Worm (Caenorhabditis elegans) whole organism, L2 larva: ENCODE data around the gene twk-28.

ENCODE experiments used
- F13H6.1 ChIP-seq: sonication (generic microtip); optimal IDR thresholded peaks from 2 replicates; lab custom pipeline; 2016; ENCODE audit warnings: missing genetic modification characterization, missing compliant biosample characterization
- ZK546.5 ChIP-seq: sonication (generic microtip); optimal IDR thresholded peaks from 2 replicates; lab custom pipeline; 2017; ENCODE audit warnings: missing biosample characterization, missing genetic modification characterization
- alr-1 ChIP-seq: fragments of 150-350 bp; optimal IDR thresholded peaks from 2 replicates; lab custom pipeline; 2014; ENCODE audit warnings: missing biosample characterization, missing genetic modification characterization
- aly-2 ChIP-seq: fragments of 150-350 bp; optimal IDR thresholded peaks from 2 replicates; lab custom pipeline; 2014; ENCODE audit warnings: missing biosample characterization, missing genetic modification characterization
- ama-1 ChIP-seq: fragments of 150-350 bp; optimal IDR thresholded peaks from 2 replicates; lab custom pipeline; 2018; ENCODE audit warnings: inconsistent platforms
- blmp-1 ChIP-seq: sonication (generic microtip); optimal IDR thresholded peaks from 2 replicates; lab custom pipeline; 2017; ENCODE audit warnings: missing genetic modification characterization, mild to moderate bottlenecking, missing compliant biosample characterization, antibody characterized with exemption, moderate library complexity; ENCODE audit not compliant: insufficient read depth
- ceh-16 ChIP-seq: fragments of 150-350 bp; optimal IDR thresholded peaks from 2 replicates; lab custom pipeline; 2014; ENCODE audit warnings: missing biosample characterization, missing genetic modification characterization
- dmd-4 ChIP-seq: sonication (generic microtip); optimal IDR thresholded peaks from 2 replicates; lab custom pipeline; 2017; ENCODE audit warnings: missing biosample characterization, missing genetic modification characterization
- egl-27 ChIP-seq: sonication (generic microtip); optimal IDR thresholded peaks from 3 replicates; lab custom pipeline; 2017; ENCODE audit warnings: missing biosample characterization, missing genetic modification reagents, missing genetic modification characterization
- elt-1 ChIP-seq: fragments of 150-350 bp; optimal IDR thresholded peaks from 2 replicates; lab custom pipeline; 2014; ENCODE audit warnings: missing biosample characterization, missing genetic modification characterization
- elt-3 ChIP-seq: sonication (generic microtip); optimal IDR thresholded peaks from 2 replicates; lab custom pipeline; 2017; ENCODE audit warnings: missing biosample characterization, missing genetic modification characterization
- fos-1 ChIP-seq: fragments of 150-350 bp; optimal IDR thresholded peaks from 2 replicates; lab custom pipeline; 2014; ENCODE audit warnings: missing biosample characterization, missing genetic modification characterization
- lin-11 ChIP-seq: fragments of 150-350 bp; sonication (generic microtip); optimal IDR thresholded peaks from 2 replicates; lab custom pipeline; 2014; ENCODE audit warnings: missing biosample characterization, missing genetic modification characterization, inconsistent platforms, mixed read lengths
- lin-13 ChIP-seq: fragments of 150-350 bp; optimal IDR thresholded peaks from 2 replicates; lab custom pipeline; 2014; ENCODE audit warnings: missing biosample characterization, missing genetic modification reagents, missing genetic modification characterization
- lin-39 ChIP-seq: fragments of 150-350 bp; optimal IDR thresholded peaks from 2 replicates; lab custom pipeline; 2014; ENCODE audit warnings: missing biosample characterization, missing genetic modification reagents, missing genetic modification characterization
- lsy-2 ChIP-seq, 2 experiments: fragments of 150-350 bp in 1 of 2; sonication (generic microtip) in 1 of 2; optimal IDR thresholded peaks; 2 replicates each; lab custom pipeline; 2014 to 2017; ENCODE audit warnings: missing biosample characterization in 2 of 2, missing genetic modification characterization in 2 of 2
- mbf-1 ChIP-seq: sonication (generic microtip); optimal IDR thresholded peaks from 2 replicates; lab custom pipeline; 2017; ENCODE audit warnings: missing biosample characterization, missing genetic modification characterization
- nhr-10 ChIP-seq: sonication (generic microtip); optimal IDR thresholded peaks from 2 replicates; lab custom pipeline; 2017; ENCODE audit warnings: missing biosample characterization, missing genetic modification characterization
- nhr-11 ChIP-seq: fragments of 150-350 bp; optimal IDR thresholded peaks from 2 replicates; lab custom pipeline; 2014; ENCODE audit warnings: missing biosample characterization, missing genetic modification characterization
- nhr-12 ChIP-seq: fragments of 150-350 bp; optimal IDR thresholded peaks from 2 replicates; lab custom pipeline; 2014; ENCODE audit warnings: missing biosample characterization, missing genetic modification characterization
- nhr-129 ChIP-seq: fragments of 150-350 bp; optimal IDR thresholded peaks from 2 replicates; lab custom pipeline; 2014; ENCODE audit warnings: missing biosample characterization, missing genetic modification characterization
- nhr-21 ChIP-seq: fragments of 150-350 bp; optimal IDR thresholded peaks from 2 replicates; lab custom pipeline; 2014; ENCODE audit warnings: missing biosample characterization, missing genetic modification characterization
- nhr-23 ChIP-seq: fragments of 150-350 bp; optimal IDR thresholded peaks from 2 replicates; lab custom pipeline; 2014; ENCODE audit warnings: missing biosample characterization, missing genetic modification reagents, missing genetic modification characterization
- nhr-237 ChIP-seq: fragments of 150-350 bp; optimal IDR thresholded peaks from 2 replicates; lab custom pipeline; 2014; ENCODE audit warnings: missing biosample characterization, missing genetic modification characterization
- nhr-77 ChIP-seq: fragments of 150-350 bp; optimal IDR thresholded peaks from 2 replicates; lab custom pipeline; 2014; ENCODE audit warnings: missing biosample characterization, missing genetic modification characterization
- sem-4 ChIP-seq: fragments of 150-350 bp; optimal IDR thresholded peaks from 2 replicates; lab custom pipeline; 2014; ENCODE audit warnings: missing biosample characterization, missing genetic modification reagents, missing genetic modification characterization
- sma-9 ChIP-seq, 2 experiments: fragments of 150-350 bp in 1 of 2; sonication (generic microtip) in 1 of 2; optimal IDR thresholded peaks; 2 replicates each; lab custom pipeline; 2014 to 2016; ENCODE audit warnings: missing genetic modification characterization in 2 of 2, mild to moderate bottlenecking in 1 of 2, missing biosample characterization in 1 of 2, missing compliant biosample characterization in 1 of 2, missing genetic modification reagents in 1 of 2, moderate library complexity in 1 of 2
- unc-55 ChIP-seq: fragments of 150-350 bp; sonication (generic microtip); optimal IDR thresholded peaks from 3 replicates; lab custom pipeline; 2014; ENCODE audit warnings: missing biosample characterization, missing genetic modification reagents, missing genetic modification characterization
- unc-62 ChIP-seq: fragments of 150-350 bp; optimal IDR thresholded peaks from 2 replicates; lab custom pipeline; 2014; ENCODE audit warnings: missing biosample characterization, missing genetic modification reagents, missing genetic modification characterization
- zag-1 ChIP-seq: fragments of 150-350 bp; optimal IDR thresholded peaks from 2 replicates; lab custom pipeline; 2014; ENCODE audit warnings: missing biosample characterization, missing genetic modification characterization
- ztf-1 ChIP-seq: fragments of 200-800 bp; sonication (Bioruptor generic); conservative IDR thresholded peaks from 2 replicates; pipeline ENCODE4 v1.3.6; 2022; ENCODE audit warnings: missing genetic modification characterization, missing compliant biosample characterization
- ztf-11 ChIP-seq: sonication (generic microtip); optimal IDR thresholded peaks from 2 replicates; lab custom pipeline; 2017; ENCODE audit warnings: missing biosample characterization, missing genetic modification characterization

The twk-28 gene

ce11 chrX:4279294-4279782 is at the start of gene twk-28, which contains the start of gene ets-9:
Gene twk-28, minus strand, starts transcription at chrX:4279344.
Gene ets-9, plus strand, starts transcription at chrX:4279703.
- TF ChIP-seq F13H6.1 (tag; lab: Kevin White, UChicago) (no peak), unc-62 (no peak), ztf-1 (GFP tag; lab: Robert Waterston, UW) (no peak)

ce11 chrX:4328816-4329215 is 49.7 kb upstream of the twk-28 start, which contains the start of gene C24A8.5:
Gene C24A8.5, minus strand, starts transcription at chrX:4328916.
- TF ChIP-seq lin-39 (tag; lab: Kevin White, UChicago) = no peak
- TF ChIP-seq nhr-23 = no peak
- no peak for TF ChIP-seq nhr-21 (tag; lab: Kevin White, UChicago)
- no peak for TF ChIP-seq sma-9 (GFP tag; optimal IDR thresholded peaks at IDR 0.05; lab: Kevin White, UChicago)
- TF ChIP-seq sma-9 (tag; optimal IDR thresholded peaks at IDR 0.05; lab: Kevin White, UChicago) = no peak
- TF ChIP-seq unc-55 (GFP tag; lab: Kevin White, UChicago) = no peak
- no peak for TF ChIP-seq fos-1 (tag; lab: Kevin White, UChicago)
- TF ChIP-seq aly-2 (tag; lab: Kevin White, UChicago) = no peak
- no peak for TF ChIP-seq lin-11 (tag; lab: Kevin White, UChicago)

ce11 chrX:4322847-4323455 is 43.8 kb upstream of the twk-28 start:
- TF ChIP-seq nhr-10 (tag; lab: Kevin White, UChicago) = no peak
- TF ChIP-seq nhr-21 (tag; lab: Kevin White, UChicago) = no peak
- no peak for TF ChIP-seq nhr-11
- TF ChIP-seq elt-3 (tag; lab: Kevin White, UChicago) = no peak
- TF ChIP-seq nhr-12 (tag; lab: Kevin White, UChicago) = no peak
- TF ChIP-seq ztf-11 (tag; lab: Kevin White, UChicago) = no peak
- TF ChIP-seq ama-1 (lab: Kevin White, UChicago) = no peak
- no peak for TF ChIP-seq sem-4
- TF ChIP-seq lsy-2 (tag; optimal IDR thresholded peaks at IDR 0.05; lab: Kevin White, UChicago) = no peak
- no peak for TF ChIP-seq nhr-129 (tag; lab: Kevin White, UChicago)
- no peak for TF ChIP-seq aly-2 (tag; lab: Kevin White, UChicago)
- no peak for TF ChIP-seq lin-13
- TF ChIP-seq nhr-23 = no peak

- TF ChIP-seq sem-4 (no peak), F13H6.1 (tag; lab: Kevin White, UChicago) (no peak), alr-1 (tag; lab: Kevin White, UChicago) (no peak), egl-27 (tag; lab: Kevin White, UChicago) (no peak), elt-1 (tag; lab: Kevin White, UChicago) (no peak), unc-55 (GFP tag; lab: Kevin White, UChicago) (no peak), nhr-77 (tag; lab: Kevin White, UChicago) (no peak), ZK546.5 (tag; lab: Kevin White, UChicago) (no peak), dmd-4 (tag; lab: Kevin White, UChicago) (no peak), lin-13 (no peak), lsy-2 (tag; optimal IDR thresholded peaks at IDR 0.05; lab: Kevin White, UChicago) (no peak), lin-39 (tag; lab: Kevin White, UChicago) (no peak), zag-1 (tag; lab: Kevin White, UChicago) (no peak), mbf-1 (no peak), nhr-237 (tag; lab: Kevin White, UChicago) (no peak), blmp-1 (tag; lab: Kevin White, UChicago) (no peak)
- TF ChIP-seq, all 48 proteins: peak for 0
Measured at ce11 chrX:4320563-4320962, 41.4 kb upstream of the twk-28 start, which contains the start of gene dop-6. Gene dop-6, plus strand, starts transcription at chrX:4320863.

ce11 chrX:4317095-4317494 is 38.0 kb upstream of the twk-28 start:
- TF ChIP-seq sma-9 (GFP tag; optimal IDR thresholded peaks at IDR 0.05; lab: Kevin White, UChicago) (peak; percentile 20), sma-9 (tag; optimal IDR thresholded peaks at IDR 0.05; lab: Kevin White, UChicago) (no peak), ceh-16 (tag; lab: Kevin White, UChicago) (no peak)
